Worm (Caenorhabditis elegans) whole organism, mixed stage, embryonic: ENCODE results near the gene elo-1.
A peak's percentile ranks its signal among the peaks of the same experiment; 100 is the strongest.

Source experiments
- M03D4.4 ChIP-seq: sonication (generic microtip); optimal IDR thresholded peaks from 2 replicates; lab custom pipeline; 2017; ENCODE audit warnings: mild to moderate bottlenecking, missing genetic modification characterization, missing compliant biosample characterization
- bed-3 ChIP-seq: fragments of 200-800 bp; sonication (Bioruptor generic); optimal IDR thresholded peaks from 3 replicates; lab custom pipeline; 2018; ENCODE audit warnings: mild to moderate bottlenecking, missing genetic modification characterization, moderate library complexity, missing compliant biosample characterization
- ceh-43 ChIP-seq: fragments of 200-800 bp; sonication (Bioruptor generic); optimal IDR thresholded peaks from 2 replicates; lab custom pipeline; 2018; ENCODE audit warnings: mild to moderate bottlenecking, missing genetic modification characterization, moderate library complexity, missing compliant biosample characterization
- ces-1 ChIP-seq: fragments of 150-350 bp; optimal IDR thresholded peaks from 2 replicates; lab custom pipeline; 2014; ENCODE audit warnings: missing biosample characterization, missing genetic modification reagents, missing genetic modification characterization
- cnd-1 ChIP-seq: fragments of 200-800 bp; sonication (Bioruptor generic); optimal IDR thresholded peaks from 2 replicates; lab custom pipeline; 2018; ENCODE audit warnings: mild to moderate bottlenecking, missing genetic modification characterization, missing compliant biosample characterization
- drap-1 ChIP-seq: fragments of 200-800 bp; sonication (Bioruptor generic); optimal IDR thresholded peaks from 3 replicates; lab custom pipeline; 2018; ENCODE audit warnings: mild to moderate bottlenecking, missing genetic modification characterization, missing compliant biosample characterization
- elt-1 ChIP-seq: sonication (generic microtip); optimal IDR thresholded peaks from 2 replicates; lab custom pipeline; 2017; ENCODE audit warnings: missing genetic modification characterization, mild to moderate bottlenecking, missing compliant biosample characterization, antibody characterized with exemption, moderate library complexity, borderline replicate concordance; ENCODE audit not compliant: insufficient read depth
- elt-3 ChIP-seq: fragments of 150-350 bp; optimal IDR thresholded peaks from 2 replicates; lab custom pipeline; 2014; ENCODE audit warnings: missing biosample characterization, missing genetic modification characterization
- flh-1 ChIP-seq: fragments of 200-800 bp; sonication (Bioruptor generic); optimal IDR thresholded peaks from 2 replicates; lab custom pipeline; 2018; ENCODE audit warnings: mild to moderate bottlenecking, missing genetic modification characterization, moderate library complexity, missing compliant biosample characterization
- hlh-1 ChIP-seq: fragments of 150-350 bp; optimal IDR thresholded peaks from 2 replicates; lab custom pipeline; 2014; ENCODE audit warnings: missing biosample characterization, missing genetic modification reagents, missing genetic modification characterization
- lin-13 ChIP-seq: fragments of 150-350 bp; optimal IDR thresholded peaks from 2 replicates; lab custom pipeline; 2014; ENCODE audit warnings: missing biosample characterization, missing genetic modification characterization
- mab-5 ChIP-seq: fragments of 150-350 bp; optimal IDR thresholded peaks from 2 replicates; lab custom pipeline; 2014; ENCODE audit warnings: missing biosample characterization, missing genetic modification characterization
- mls-2 ChIP-seq: sonication (generic microtip); optimal IDR thresholded peaks from 2 replicates; lab custom pipeline; 2016; ENCODE audit warnings: mild to moderate bottlenecking, missing genetic modification characterization, moderate library complexity, missing compliant biosample characterization
- nhr-12 ChIP-seq: fragments of 150-350 bp; optimal IDR thresholded peaks from 2 replicates; lab custom pipeline; 2014; ENCODE audit warnings: missing biosample characterization, missing genetic modification characterization
- nhr-2 ChIP-seq: fragments of 150-350 bp; optimal IDR thresholded peaks from 2 replicates; lab custom pipeline; 2014; ENCODE audit warnings: missing biosample characterization, missing genetic modification characterization
- nhr-237 ChIP-seq: fragments of 150-350 bp; optimal IDR thresholded peaks from 2 replicates; lab custom pipeline; 2014; ENCODE audit warnings: missing biosample characterization, missing genetic modification characterization
- nhr-28 ChIP-seq: fragments of 150-350 bp; optimal IDR thresholded peaks from 2 replicates; lab custom pipeline; 2014; ENCODE audit warnings: missing biosample characterization, missing genetic modification characterization
- pha-4 ChIP-seq: fragments of 150-350 bp; optimal IDR thresholded peaks from 2 replicates; lab custom pipeline; 2018; ENCODE audit warnings: missing biosample characterization, missing genetic modification reagents, missing genetic modification characterization
- sem-2 ChIP-seq: fragments of 200-800 bp; sonication (Bioruptor generic); optimal IDR thresholded peaks from 2 replicates; lab custom pipeline; 2018; ENCODE audit warnings: mild to moderate bottlenecking, missing genetic modification characterization, missing compliant biosample characterization
- snpc-4 ChIP-seq: fragments of 150-350 bp; optimal IDR thresholded peaks from 2 replicates; lab custom pipeline; 2014; ENCODE audit warnings: missing biosample characterization, missing genetic modification characterization
- tbx-8 ChIP-seq: fragments of 200-800 bp; sonication (Bioruptor generic); optimal IDR thresholded peaks from 2 replicates; lab custom pipeline; 2018; ENCODE audit warnings: mild to moderate bottlenecking, missing genetic modification characterization, moderate library complexity, missing compliant biosample characterization
- unc-120 ChIP-seq: sonication (generic microtip); optimal IDR thresholded peaks from 2 replicates; lab custom pipeline; 2017; ENCODE audit warnings: missing genetic modification characterization, missing compliant biosample characterization; ENCODE audit not compliant: poor library complexity, severe bottlenecking
- unc-39 ChIP-seq: fragments of 150-350 bp; optimal IDR thresholded peaks from 2 replicates; lab custom pipeline; 2014; ENCODE audit warnings: missing biosample characterization, missing genetic modification characterization
- unc-62 ChIP-seq: fragments of 150-350 bp; optimal IDR thresholded peaks from 2 replicates; lab custom pipeline; 2014; ENCODE audit warnings: missing biosample characterization, missing genetic modification reagents, missing genetic modification characterization
- zip-8 ChIP-seq: fragments of 150-350 bp; optimal IDR thresholded peaks from 2 replicates; lab custom pipeline; 2014; ENCODE audit warnings: missing biosample characterization, missing genetic modification characterization
- ztf-11 ChIP-seq: fragments of 150-350 bp; optimal IDR thresholded peaks from 2 replicates; lab custom pipeline; 2014; ENCODE audit warnings: missing biosample characterization, missing genetic modification characterization

Gene elo-1

ce11 chrIV:9538214-9538613 is 12.0 kb downstream of the elo-1 start:
- no peak for TF ChIP-seq flh-1 (GFP tag; lab: Kevin White, UChicago)
- TF ChIP-seq unc-62 (GFP tag; lab: Kevin White, UChicago), result peak; percentile 98
- TF ChIP-seq hlh-1 (tag; lab: Kevin White, UChicago), result peak; percentile 91

- TF ChIP-seq lin-13 (tag; lab: Kevin White, UChicago) (no peak), zip-8 (tag; lab: Kevin White, UChicago) (no peak), elt-3 (no peak), M03D4.4 (tag; lab: Kevin White, UChicago) (no peak), nhr-28 (no peak), flh-1 (GFP tag; lab: Kevin White, UChicago) (no peak), ceh-43 (GFP tag; lab: Kevin White, UChicago) (no peak), snpc-4 (tag; lab: Kevin White, UChicago) (no peak), pha-4 (no peak)
Observed at ce11 chrIV:9540342-9540856, 14.2 kb downstream of the elo-1 start, which contains the start of gene fbl-1. Gene fbl-1 (plus strand): TSS chrIV:9540806.

- TF ChIP-seq ces-1 (GFP tag; lab: Kevin White, UChicago), result no peak
- TF ChIP-seq nhr-237, result no peak
- TF ChIP-seq tbx-8 (GFP tag; lab: Kevin White, UChicago), result no peak
- TF ChIP-seq bed-3 (GFP tag; lab: Kevin White, UChicago), result no peak
- no peak for TF ChIP-seq sem-2 (GFP tag; lab: Kevin White, UChicago)
- no peak for TF ChIP-seq nhr-12 (tag; lab: Kevin White, UChicago)
- TF ChIP-seq unc-62 (GFP tag; lab: Kevin White, UChicago), result no peak
- TF ChIP-seq ceh-43 (GFP tag; lab: Kevin White, UChicago), result no peak
- TF ChIP-seq mab-5 (tag; lab: Kevin White, UChicago), result no peak
Observed at ce11 chrIV:9545986-9546385, 19.8 kb downstream of the elo-1 start, which contains the start of gene T05A1.5. Gene T05A1.5 (plus strand): TSS chrIV:9546286.

ce11 chrIV:9563079-9563478 is 36.9 kb downstream of the elo-1 start, which contains the start of gene col-122:
Gene col-122 (plus strand): TSS chrIV:9563379.
- TF ChIP-seq mls-2 (tag; lab: Kevin White, UChicago), result no peak
- TF ChIP-seq ces-1 (GFP tag; lab: Kevin White, UChicago), result no peak

- no peak for TF ChIP-seq unc-120 (tag; lab: Kevin White, UChicago)
- no peak for TF ChIP-seq ztf-11 (tag; lab: Kevin White, UChicago)
- TF ChIP-seq drap-1, result no peak
- no peak for TF ChIP-seq elt-3
- no peak for TF ChIP-seq elt-1
- no peak for TF ChIP-seq pha-4
Observed at ce11 chrIV:9563529-9564376, 37.6 kb downstream of the elo-1 start.

ce11 chrIV:9566505-9566904 is 40.3 kb downstream of the elo-1 start, which contains the start of gene lron-14:
Gene lron-14 (minus strand): TSS chrIV:9566605.
- TF ChIP-seq ces-1 (GFP tag; lab: Kevin White, UChicago) (no peak), unc-39 (no peak), ceh-43 (GFP tag; lab: Kevin White, UChicago) (no peak), lin-13 (tag; lab: Kevin White, UChicago) (no peak), nhr-2 (no peak), cnd-1 (no peak), bed-3 (GFP tag; lab: Kevin White, UChicago) (no peak), zip-8 (tag; lab: Kevin White, UChicago) (no peak), mab-5 (tag; lab: Kevin White, UChicago) (no peak), mls-2 (tag; lab: Kevin White, UChicago) (no peak)
